Worm (Caenorhabditis elegans) whole organism, young adult: ENCODE results near the gene srx-46.

Experiments
- B0261.1 ChIP-seq: sonication (generic microtip); optimal IDR thresholded peaks from 2 replicates; lab custom pipeline; 2016; ENCODE audit warnings: mild to moderate bottlenecking, missing genetic modification characterization, moderate library complexity, missing compliant biosample characterization
- C17E4.6 ChIP-seq: fragments of 200-800 bp; sonication (Bioruptor generic); IDR thresholded peaks from 2 replicates; pipeline ENCODE4 v1.3.6; 2022; ENCODE audit warnings: missing genetic modification reagents, missing genetic modification characterization, missing compliant biosample characterization
- F10E7.11 ChIP-seq: sonication (generic microtip); optimal IDR thresholded peaks from 2 replicates; lab custom pipeline; 2017; ENCODE audit warnings: mild to moderate bottlenecking, missing genetic modification characterization, moderate library complexity, missing compliant biosample characterization
- F22D6.2 ChIP-seq: sonication (generic microtip); optimal IDR thresholded peaks from 2 replicates; lab custom pipeline; 2016; ENCODE audit warnings: mild to moderate bottlenecking, missing genetic modification characterization, missing compliant biosample characterization
- F49E8.2 ChIP-seq: sonication (generic microtip); optimal IDR thresholded peaks from 3 replicates; lab custom pipeline; 2017; ENCODE audit warnings: missing genetic modification characterization, mild to moderate bottlenecking, missing compliant biosample characterization, antibody characterized with exemption, moderate library complexity; ENCODE audit not compliant: insufficient read depth
- T26A5.8 ChIP-seq: sonication (generic microtip); optimal IDR thresholded peaks from 2 replicates; lab custom pipeline; 2016; ENCODE audit warnings: missing genetic modification characterization, missing compliant biosample characterization
- Y53G8AR.9 ChIP-seq: fragments of 200-800 bp; sonication (Bioruptor generic); conservative IDR thresholded peaks from 2 replicates; pipeline ENCODE4 v1.3.6; 2022; ENCODE audit warnings: missing genetic modification reagents, missing genetic modification characterization, missing compliant biosample characterization
- Y95B8A.8 ChIP-seq: fragments of 200-800 bp; sonication (Bioruptor generic); IDR thresholded peaks from 2 replicates; pipeline ENCODE4 v1.3.6; 2022; ENCODE audit warnings: missing genetic modification reagents, missing genetic modification characterization, missing compliant biosample characterization
- ama-1 ChIP-seq, 3 experiments: fragments of 150-350 bp in 1 of 3; sonication (generic microtip) in 2 of 3; optimal IDR thresholded peaks; 2 replicates each; lab custom pipeline; 2014 to 2018; ENCODE audit warnings: missing biosample characterization in 2 of 3, missing genetic modification characterization in 2 of 3, missing genetic modification reagents in 2 of 3
- aptf-2 ChIP-seq: fragments of 200-800 bp; sonication (Bioruptor generic); conservative IDR thresholded peaks from 2 replicates; pipeline ENCODE4 v1.3.6; 2022; ENCODE audit warnings: missing genetic modification reagents, missing genetic modification characterization, missing compliant biosample characterization
- aptf-3 ChIP-seq: fragments of 200-800 bp; sonication (Bioruptor generic); IDR thresholded peaks from 2 replicates; pipeline ENCODE4 v1.3.6; 2022; ENCODE audit warnings: missing genetic modification characterization, missing compliant biosample characterization
- atf-7 ChIP-seq: sonication (generic microtip); optimal IDR thresholded peaks from 2 replicates; lab custom pipeline; 2017; ENCODE audit warnings: mild to moderate bottlenecking, missing genetic modification characterization, missing compliant biosample characterization
- athp-1 ChIP-seq: sonication (generic microtip); optimal IDR thresholded peaks from 2 replicates; lab custom pipeline; 2017; ENCODE audit warnings: mild to moderate bottlenecking, missing genetic modification characterization, missing compliant biosample characterization
- attf-5 ChIP-seq: fragments of 200-800 bp; sonication (Bioruptor generic); optimal IDR thresholded peaks from 2 replicates; lab custom pipeline; 2018; ENCODE audit warnings: mild to moderate bottlenecking, missing genetic modification characterization, missing compliant biosample characterization
- bed-1 ChIP-seq: fragments of 200-800 bp; sonication (Bioruptor generic); IDR thresholded peaks from 2 replicates; pipeline ENCODE4 v1.3.6; 2022; ENCODE audit warnings: missing genetic modification reagents, missing genetic modification characterization, missing compliant biosample characterization
- bed-2 ChIP-seq: fragments of 200-800 bp; sonication (Bioruptor generic); IDR thresholded peaks from 2 replicates; pipeline ENCODE4 v1.3.6; 2022; ENCODE audit warnings: missing genetic modification reagents, missing genetic modification characterization, missing compliant biosample characterization
- ccch-3 ChIP-seq: fragments of 200-800 bp; sonication (Bioruptor generic); optimal IDR thresholded peaks from 2 replicates; lab custom pipeline; 2018; ENCODE audit warnings: mild to moderate bottlenecking, missing genetic modification characterization, missing compliant biosample characterization
- ceh-100 ChIP-seq: fragments of 200-800 bp; sonication (Bioruptor generic); IDR thresholded peaks from 2 replicates; pipeline ENCODE4 v1.3.6; 2022; ENCODE audit warnings: missing genetic modification reagents, missing genetic modification characterization, missing compliant biosample characterization
- ceh-40 ChIP-seq: fragments of 200-800 bp; sonication (Bioruptor generic); IDR thresholded peaks from 2 replicates; pipeline ENCODE4 v1.3.6; 2022; ENCODE audit warnings: missing genetic modification characterization, missing compliant biosample characterization
- ceh-58 ChIP-seq: fragments of 200-800 bp; sonication (Bioruptor generic); IDR thresholded peaks from 2 replicates; pipeline ENCODE4 v1.3.6; 2022; ENCODE audit warnings: missing genetic modification characterization, missing compliant biosample characterization
- chd-7 ChIP-seq: sonication (generic microtip); optimal IDR thresholded peaks from 2 replicates; lab custom pipeline; 2016; ENCODE audit warnings: mild to moderate bottlenecking, missing genetic modification characterization, moderate library complexity, missing compliant biosample characterization
- efl-1 ChIP-seq: fragments of 150-350 bp; optimal IDR thresholded peaks from 2 replicates; lab custom pipeline; 2014; ENCODE audit warnings: missing biosample characterization, missing genetic modification reagents, missing genetic modification characterization
- egl-44 ChIP-seq: fragments of 200-800 bp; sonication (Bioruptor generic); IDR thresholded peaks from 2 replicates; pipeline ENCODE4 v1.3.6; 2022; ENCODE audit warnings: missing genetic modification reagents, missing genetic modification characterization, missing compliant biosample characterization
- ets-4 ChIP-seq: fragments of 200-800 bp; sonication (Bioruptor generic); optimal IDR thresholded peaks from 2 replicates; lab custom pipeline; 2018; ENCODE audit warnings: mild to moderate bottlenecking, missing genetic modification characterization, missing compliant biosample characterization
- fkh-3 ChIP-seq: sonication (generic microtip); optimal IDR thresholded peaks from 2 replicates; lab custom pipeline; 2016; ENCODE audit warnings: mild to moderate bottlenecking, missing genetic modification characterization, missing compliant biosample characterization
- him-1 ChIP-seq: sonication (generic microtip); optimal IDR thresholded peaks from 2 replicates; lab custom pipeline; 2016; ENCODE audit warnings: missing genotype, missing genetic modification reagents, missing genetic modification characterization, missing compliant biosample characterization
- hlh-12 ChIP-seq: sonication (generic microtip); optimal IDR thresholded peaks from 2 replicates; lab custom pipeline; 2016; ENCODE audit warnings: missing genetic modification characterization, missing compliant biosample characterization
- hmg-1.2 ChIP-seq: fragments of 200-800 bp; sonication (Bioruptor generic); IDR thresholded peaks from 2 replicates; pipeline ENCODE4 v1.3.6; 2022; ENCODE audit warnings: missing genetic modification reagents, missing genetic modification characterization, missing compliant biosample characterization
- lin-35 ChIP-seq, 3 experiments: fragments of 150-350 bp in 2 of 3; sonication (generic microtip) in 1 of 3; optimal IDR thresholded peaks; 2 replicates each; lab custom pipeline; 2014 to 2018; ENCODE audit warnings: missing biosample characterization in 3 of 3, missing genetic modification characterization in 3 of 3, missing genetic modification reagents in 3 of 3
- lin-40 ChIP-seq: sonication (generic microtip); optimal IDR thresholded peaks from 2 replicates; lab custom pipeline; 2016; ENCODE audit warnings: missing genetic modification characterization, mild to moderate bottlenecking, missing compliant biosample characterization, missing genotype, missing genetic modification reagents
- lir-1 ChIP-seq: fragments of 200-800 bp; sonication (Bioruptor generic); conservative IDR thresholded peaks from 2 replicates; pipeline ENCODE4 v1.3.6; 2022; ENCODE audit warnings: missing genetic modification reagents, missing genetic modification characterization, missing compliant biosample characterization
- madf-8 ChIP-seq: fragments of 200-800 bp; sonication (Bioruptor generic); conservative IDR thresholded peaks from 2 replicates; pipeline ENCODE4 v1.3.6; 2022; ENCODE audit warnings: missing genetic modification reagents, missing genetic modification characterization, missing compliant biosample characterization
- mel-28 ChIP-seq: sonication (generic microtip); optimal IDR thresholded peaks from 2 replicates; lab custom pipeline; 2016; ENCODE audit warnings: borderline replicate concordance, mild to moderate bottlenecking, missing genetic modification characterization, missing compliant biosample characterization
- mes-4 ChIP-seq: sonication (generic microtip); optimal IDR thresholded peaks from 2 replicates; lab custom pipeline; 2016; ENCODE audit warnings: missing genotype, missing genetic modification characterization, missing compliant biosample characterization
- nfya-2 ChIP-seq: fragments of 200-800 bp; sonication (Bioruptor generic); IDR thresholded peaks from 2 replicates; pipeline ENCODE4 v1.3.6; 2022; ENCODE audit warnings: missing genetic modification reagents, missing genetic modification characterization, missing compliant biosample characterization
- nfyb-1 ChIP-seq: fragments of 200-800 bp; sonication (Bioruptor generic); IDR thresholded peaks from 2 replicates; pipeline ENCODE4 v1.3.6; 2022; ENCODE audit warnings: missing genetic modification reagents, missing genetic modification characterization, missing compliant biosample characterization
- nhr-27 ChIP-seq: fragments of 200-800 bp; sonication (Bioruptor generic); optimal IDR thresholded peaks from 2 replicates; lab custom pipeline; 2018; ENCODE audit warnings: mild to moderate bottlenecking, missing genetic modification characterization, moderate library complexity, missing compliant biosample characterization
- nhr-80 ChIP-seq: sonication (generic microtip); optimal IDR thresholded peaks from 2 replicates; lab custom pipeline; 2016; ENCODE audit warnings: missing genetic modification characterization, missing compliant biosample characterization
- nhr-90 ChIP-seq: sonication (generic microtip); optimal IDR thresholded peaks from 2 replicates; lab custom pipeline; 2016; ENCODE audit warnings: missing genotype, mild to moderate bottlenecking, missing genetic modification characterization, missing compliant biosample characterization
- pha-4 ChIP-seq: fragments of 150-350 bp; sonication (generic microtip); optimal IDR thresholded peaks from 2 replicates; lab custom pipeline; 2014; ENCODE audit warnings: missing biosample characterization, missing genetic modification reagents, missing genetic modification characterization
- rcor-1 ChIP-seq: fragments of 200-800 bp; sonication (Bioruptor generic); IDR thresholded peaks from 2 replicates; pipeline ENCODE4 v1.3.6; 2022; ENCODE audit warnings: missing genetic modification reagents, missing genetic modification characterization, missing compliant biosample characterization
- rec-8 ChIP-seq, 2 experiments: sonication (generic microtip); optimal IDR thresholded peaks; 2 replicates each; lab custom pipeline; 2016; ENCODE audit warnings: mild to moderate bottlenecking in 2 of 2, missing genetic modification characterization in 2 of 2, missing genetic modification reagents in 2 of 2, missing genotype in 2 of 2, missing biosample characterization in 1 of 2, missing compliant biosample characterization in 1 of 2, moderate library complexity in 1 of 2
- sea-2 ChIP-seq: fragments of 200-800 bp; sonication (Bioruptor generic); IDR thresholded peaks from 2 replicates; pipeline ENCODE4 v1.3.6; 2022; ENCODE audit warnings: missing genetic modification characterization, missing compliant biosample characterization
- snpc-1.3 ChIP-seq: sonication (generic microtip); optimal IDR thresholded peaks from 2 replicates; lab custom pipeline; 2017; ENCODE audit warnings: missing genetic modification characterization, mild to moderate bottlenecking, missing compliant biosample characterization, antibody characterized with exemption, moderate library complexity, missing genotype, missing genetic modification reagents; ENCODE audit not compliant: insufficient read depth
- unc-130 ChIP-seq: sonication (generic microtip); optimal IDR thresholded peaks from 2 replicates; lab custom pipeline; 2016; ENCODE audit warnings: missing genetic modification reagents, missing genetic modification characterization, missing compliant biosample characterization
- unc-62 ChIP-seq: fragments of 150-350 bp; optimal IDR thresholded peaks from 2 replicates; lab custom pipeline; 2014; ENCODE audit warnings: missing biosample characterization, missing genetic modification reagents, missing genetic modification characterization
- xnd-1 ChIP-seq: sonication (generic microtip); optimal IDR thresholded peaks from 2 replicates; lab custom pipeline; 2016; ENCODE audit warnings: missing genotype, missing genetic modification reagents, missing genetic modification characterization, missing compliant biosample characterization
- ztf-22 ChIP-seq: fragments of 200-800 bp; sonication (Bioruptor generic); optimal IDR thresholded peaks from 2 replicates; lab custom pipeline; 2018; ENCODE audit warnings: mild to moderate bottlenecking, missing genetic modification characterization, moderate library complexity, missing compliant biosample characterization

Gene srx-46

DNA sequence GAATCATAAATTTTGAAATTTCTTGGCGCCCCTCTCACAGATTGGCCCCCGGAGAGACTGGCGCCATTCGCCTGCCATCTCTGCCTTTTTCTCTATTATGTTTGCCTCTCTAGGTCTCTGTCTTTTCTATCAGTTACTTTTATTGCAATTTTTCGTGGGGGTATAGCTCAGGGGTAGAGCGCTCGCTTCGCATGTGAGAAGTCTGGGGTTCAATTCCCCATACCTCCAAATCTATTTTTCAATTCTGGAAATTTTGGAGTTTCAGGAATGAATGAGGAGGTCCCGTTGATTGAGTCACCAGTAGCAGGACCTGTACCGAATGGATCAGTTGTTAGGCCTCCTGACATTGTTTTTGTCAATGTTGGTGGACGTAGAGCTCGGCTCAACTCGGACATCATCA, 35.0 kb upstream of the srx-46 start, which contains the start of gene kvs-3 (continued):
- TF ChIP-seq efl-1 (GFP tag; lab: Kevin White, UChicago) (peak; percentile 3), Y95B8A.8 (GFP tag; lab: Robert Waterston, UW) (0 out of 2 replicates have a peak, but pooled peaks have one; percentile 8), lir-1 (GFP tag; lab: Robert Waterston, UW) (0 out of 2 replicates have a peak, but pooled peaks have one; percentile 48), F10E7.11 (tag; lab: Kevin White, UChicago) (peak; percentile 72), xnd-1 (tag; lab: Kevin White, UChicago) (no peak), bed-2 (GFP tag; lab: Robert Waterston, UW) (0 out of 2 replicates have a peak, but pooled peaks have one; percentile 40), ets-4 (GFP tag; lab: Kevin White, UChicago) (peak; percentile 37), bed-1 (GFP tag; lab: Robert Waterston, UW) (0 out of 2 replicates have a peak, but pooled peaks have one; percentile 14), attf-5 (GFP tag; lab: Kevin White, UChicago) (peak; percentile 79), athp-1 (tag; lab: Kevin White, UChicago) (peak; percentile 89), unc-62 (GFP tag; lab: Kevin White, UChicago) (no peak), rec-8 (tag; optimal IDR thresholded peaks at IDR 0.05; lab: Kevin White, UChicago) (peak; percentile 73 to 77), C17E4.6 (GFP tag; lab: Robert Waterston, UW) (no peak), F22D6.2 (peak; percentile 27), hmg-1.2 (peak; percentile 80), ceh-58 (GFP tag; lab: Robert Waterston, UW) (0 out of 2 replicates have a peak, but pooled peaks have one; percentile 55), nhr-80 (no peak), aptf-2 (no peak), ccch-3 (GFP tag; lab: Kevin White, UChicago) (peak; percentile 53), him-1 (tag; lab: Kevin White, UChicago) (peak; percentile 90), unc-130 (GFP tag; lab: Kevin White, UChicago) (peak; percentile 44), lin-35 (GFP tag; optimal IDR thresholded peaks at IDR 0.05; lab: Kevin White, UChicago) (peak in 1 of 3 experiments; percentile 75), sea-2 (GFP tag; lab: Robert Waterston, UW) (0 out of 2 replicates have a peak, but pooled peaks have one; percentile 70), atf-7 (peak; percentile 51), nhr-90 (peak; percentile 94), mes-4 (tag; lab: Kevin White, UChicago) (peak; percentile 66), lin-40 (tag; lab: Kevin White, UChicago) (peak; percentile 65), ama-1 (optimal IDR thresholded peaks at IDR 0.05; lab: Kevin White, UChicago) (no peak), ama-1 (GFP tag; optimal IDR thresholded peaks at IDR 0.05; lab: Kevin White, UChicago) (peak; percentile 67 to 68), fkh-3 (tag; lab: Kevin White, UChicago) (peak; percentile 85), mel-28 (no peak), Y53G8AR.9 (peak; percentile 83), B0261.1 (tag; lab: Kevin White, UChicago) (peak; percentile 95), egl-44 (GFP tag; lab: Robert Waterston, UW) (peak; percentile 79; the same call in 1 of the 2 replicates), snpc-1.3 (tag; lab: Kevin White, UChicago) (peak; percentile 87), nhr-27 (peak; percentile 68), chd-7 (tag; lab: Kevin White, UChicago) (peak; percentile 88), F49E8.2 (tag; lab: Kevin White, UChicago) (peak; percentile 61), ceh-40 (peak; percentile 90), ceh-100 (peak; percentile 63), rcor-1 (GFP tag; lab: Robert Waterston, UW) (peak; percentile 84), pha-4 (tag; lab: Kevin White, UChicago) (no peak), hlh-12 (tag; lab: Kevin White, UChicago) (peak; percentile 50), T26A5.8 (peak; percentile 82), nfya-2 (no peak), nfyb-1 (GFP tag; lab: Robert Waterston, UW) (peak; percentile 92), ztf-22 (GFP tag; lab: Kevin White, UChicago) (no peak), madf-8 (no peak), aptf-3 (GFP tag; lab: Robert Waterston, UW) (no peak)
